Worm (Caenorhabditis elegans): Measurements from ENCODE around the gene lin-18.

Gene lin-18

ce11 chrX:3970786-3971185 is 12.4 kb downstream of the lin-18 start:
- TF ChIP-seq cey-2 (tag; optimal IDR thresholded peaks at IDR 0.05; ENCODE audit: borderline replicate concordance, insufficient read depth) (no peak), duxl-1 (tag; optimal IDR thresholded peaks at IDR 0.05; ENCODE audit: poor library complexity) (no peak), nhr-48 (tag; optimal IDR thresholded peaks at IDR 0.05) (no peak), spr-3 (GFP tag; optimal IDR thresholded peaks at IDR 0.05) (no peak), ceh-20 (GFP tag; IDR thresholded peaks at IDR 0.05) (no peak), ama-1 (optimal IDR thresholded peaks at IDR 0.05) (no peak), snpc-1.2 (GFP tag; IDR thresholded peaks at IDR 0.05) (no peak), nhr-41 (GFP tag; IDR thresholded peaks at IDR 0.05) (no peak), spr-1 (tag; optimal IDR thresholded peaks at IDR 0.05) (no peak), lin-29 (GFP tag; IDR thresholded peaks at IDR 0.05) (no peak), madf-9 (GFP tag; conservative IDR thresholded peaks at IDR 0.05) (no peak), mdt-29 (GFP tag; IDR thresholded peaks at IDR 0.05) (no peak)

- TF ChIP-seq unc-62 (GFP tag; optimal IDR thresholded peaks at IDR 0.05 in 1 of 2) (peak in 1 of 2 experiments; percentile 61), unc-62 (tag; optimal IDR thresholded peaks at IDR 0.05) (no peak), ztf-7 (tag; optimal IDR thresholded peaks at IDR 0.05) (no peak), snpc-1.2 (GFP tag; IDR thresholded peaks at IDR 0.05) (no peak)
Observed at ce11 chrX:3973534-3973933, 15.2 kb downstream of the lin-18 start, which contains the start of gene C16B8.4. C16B8.4 (minus strand) TSS chrX:3973634.

- TF ChIP-seq hmg-1.1 (GFP tag; IDR thresholded peaks at IDR 0.05) (no peak), lim-7 (GFP tag; IDR thresholded peaks at IDR 0.05) (no peak), hlh-11 (tag; optimal IDR thresholded peaks at IDR 0.05) (peak; percentile 38), unc-62 (GFP tag; optimal IDR thresholded peaks at IDR 0.05 in 1 of 2) (peak in 1 of 2 experiments; percentile 83), unc-62 (tag; optimal IDR thresholded peaks at IDR 0.05) (no peak), Y105C5A.15 (GFP tag; IDR thresholded peaks at IDR 0.05) (no peak), fos-1 (tag; optimal IDR thresholded peaks at IDR 0.05) (no peak), fkh-10 (GFP tag; optimal IDR thresholded peaks at IDR 0.05) (no peak), ceh-44 (GFP tag; IDR thresholded peaks at IDR 0.05) (no peak), zip-2 (tag; optimal IDR thresholded peaks at IDR 0.05) (no peak), hlh-30 (tag; optimal IDR thresholded peaks at IDR 0.05; ENCODE audit: insufficient read depth) (peak; percentile 9), dpl-1 (GFP tag; optimal IDR thresholded peaks at IDR 0.05) (no peak), T26A8.4 (GFP tag; IDR thresholded peaks at IDR 0.05) (no peak), unc-39 (tag; optimal IDR thresholded peaks at IDR 0.05) (no peak), pha-4 (GFP tag; IDR thresholded peaks at IDR 0.05) (no peak), pha-4 (tag; optimal IDR thresholded peaks at IDR 0.05) (no peak), pqm-1 (tag; optimal IDR thresholded peaks at IDR 0.05) (no peak)
Observed at ce11 chrX:3974160-3974559, 15.8 kb downstream of the lin-18 start.

- TF ChIP-seq unc-62 (GFP tag; optimal IDR thresholded peaks at IDR 0.05 in 1 of 2) = peak in 1 of 2 experiments; percentile 11
- no peak for TF ChIP-seq unc-62 (tag; optimal IDR thresholded peaks at IDR 0.05)
- TF ChIP-seq ceh-82 (tag; optimal IDR thresholded peaks at IDR 0.05) = no peak
- peak; percentile 20 for TF ChIP-seq aha-1 (tag)
Observed at ce11 chrX:3976755-3977154, 18.4 kb downstream of the lin-18 start.

- TF ChIP-seq fkh-10 (GFP tag; optimal IDR thresholded peaks at IDR 0.05) (no peak), attf-4 (tag; optimal IDR thresholded peaks at IDR 0.05) (no peak), hmg-1.1 (GFP tag; IDR thresholded peaks at IDR 0.05) (no peak), nhr-28 (tag; optimal IDR thresholded peaks at IDR 0.05) (no peak), ama-1 (optimal IDR thresholded peaks at IDR 0.05) (no peak), vab-7 (GFP tag; IDR thresholded peaks at IDR 0.05) (no peak), R02D3.7 (tag; optimal IDR thresholded peaks at IDR 0.05) (no peak), php-3 (GFP tag; IDR thresholded peaks at IDR 0.05) (no peak), lin-39 (tag; optimal IDR thresholded peaks at IDR 0.05) (no peak), aha-1 (tag) (no peak), snpc-1.2 (GFP tag; IDR thresholded peaks at IDR 0.05) (no peak), F37D6.2 (tag; optimal IDR thresholded peaks at IDR 0.05) (no peak), Y75B8A.6 (GFP tag; IDR thresholded peaks at IDR 0.05) (no peak), mdt-29 (GFP tag; IDR thresholded peaks at IDR 0.05) (no peak), mdl-1 (tag; optimal IDR thresholded peaks at IDR 0.05) (no peak)
Observed at ce11 chrX:3977271-3977670, 18.9 kb downstream of the lin-18 start.
